Worm (Caenorhabditis elegans) whole organism, L3 larva: ENCODE measurements around the gene str-4.

Experiments used
- ceh-16 ChIP-seq: sonication (generic microtip); optimal IDR thresholded peaks from 2 replicates; lab custom pipeline; 2017; ENCODE audit warnings: missing biosample characterization, missing genetic modification characterization
- egl-27 ChIP-seq: sonication (generic microtip); optimal IDR thresholded peaks from 4 replicates; lab custom pipeline; 2017; ENCODE audit warnings: missing biosample characterization, missing genetic modification reagents, missing genetic modification characterization
- egl-5 ChIP-seq: fragments of 150-350 bp; optimal IDR thresholded peaks from 2 replicates; lab custom pipeline; 2017; ENCODE audit warnings: missing biosample characterization, missing genetic modification reagents, missing genetic modification characterization, inconsistent platforms
- eor-1 ChIP-seq, 2 experiments: fragments of 150-350 bp; optimal IDR thresholded peaks; 2 replicates each; lab custom pipeline; 2014 to 2018; ENCODE audit warnings: missing biosample characterization in 2 of 2, missing genetic modification characterization in 2 of 2
- fkh-10 ChIP-seq: sonication (generic microtip); optimal IDR thresholded peaks from 2 replicates; lab custom pipeline; 2017; ENCODE audit warnings: missing biosample characterization, missing genetic modification reagents, missing genetic modification characterization
- fos-1 ChIP-seq: fragments of 150-350 bp; optimal IDR thresholded peaks from 2 replicates; lab custom pipeline; 2014; ENCODE audit warnings: missing biosample characterization, missing genetic modification characterization
- lin-39 ChIP-seq: fragments of 150-350 bp; optimal IDR thresholded peaks from 2 replicates; lab custom pipeline; 2018; ENCODE audit warnings: missing biosample characterization, missing genetic modification reagents, missing genetic modification characterization
- nhr-11 ChIP-seq: fragments of 150-350 bp; optimal IDR thresholded peaks from 2 replicates; lab custom pipeline; 2014; ENCODE audit warnings: missing biosample characterization, missing genetic modification characterization
- nhr-12 ChIP-seq: fragments of 150-350 bp; optimal IDR thresholded peaks from 2 replicates; lab custom pipeline; 2014; ENCODE audit warnings: missing biosample characterization, missing genetic modification characterization
- pha-4 ChIP-seq: fragments of 150-350 bp; optimal IDR thresholded peaks from 2 replicates; lab custom pipeline; 2014; ENCODE audit warnings: missing biosample characterization, missing genetic modification reagents, missing genetic modification characterization
- skn-1 ChIP-seq: fragments of 150-350 bp; optimal IDR thresholded peaks from 2 replicates; lab custom pipeline; 2014; ENCODE audit warnings: missing biosample characterization, missing genetic modification characterization
- unc-39 ChIP-seq: sonication (generic microtip); optimal IDR thresholded peaks from 4 replicates; lab custom pipeline; 2017; ENCODE audit warnings: missing biosample characterization, missing genetic modification characterization
- ztf-11 ChIP-seq: fragments of 150-350 bp; optimal IDR thresholded peaks from 2 replicates; lab custom pipeline; 2014; ENCODE audit warnings: missing biosample characterization, missing genetic modification characterization

DNA sequence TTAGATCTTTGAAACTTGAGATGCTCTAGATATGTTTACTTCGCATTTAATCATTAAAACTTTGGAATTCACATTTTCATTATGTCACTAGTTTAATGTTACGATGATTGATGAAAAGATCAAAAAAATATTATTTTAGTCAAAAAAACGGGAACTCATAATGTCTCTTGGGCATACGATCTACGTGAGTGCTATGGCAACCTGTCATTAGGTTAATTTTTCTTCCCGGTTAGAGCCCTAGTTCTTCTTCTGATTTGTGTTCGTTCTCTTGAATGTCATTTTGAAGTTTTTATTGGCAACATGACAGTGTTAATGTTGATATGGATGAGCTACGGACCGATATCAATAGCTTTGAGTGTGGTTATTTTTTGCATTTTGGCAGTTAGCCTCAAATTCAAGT lies 23.9 kb upstream of the str-4 start, which contains the start of gene srg-46:
- no peak for TF ChIP-seq fos-1 (tag; lab: Kevin White, UChicago)
- no peak for TF ChIP-seq ztf-11 (tag; lab: Kevin White, UChicago)
- no peak for TF ChIP-seq skn-1
- TF ChIP-seq unc-39 = no peak
- no peak for TF ChIP-seq egl-27
- TF ChIP-seq nhr-12 (tag; lab: Kevin White, UChicago) = no peak
- TF ChIP-seq eor-1 (tag; optimal IDR thresholded peaks at IDR 0.05; lab: Kevin White, UChicago) = no peak
- TF ChIP-seq egl-5 (tag; lab: Kevin White, UChicago) = no peak
- no peak for TF ChIP-seq pha-4 (tag; lab: Kevin White, UChicago)
- TF ChIP-seq lin-39 (tag; lab: Kevin White, UChicago) = no peak
- TF ChIP-seq fkh-10 (GFP tag; lab: Kevin White, UChicago) = no peak
- no peak for TF ChIP-seq nhr-11 (tag; lab: Kevin White, UChicago)
- no peak for TF ChIP-seq ceh-16 (tag; lab: Kevin White, UChicago)
